Fruit fly (Drosophila melanogaster): ENCODE data around the gene trbd.
"Not testable (repeated sequence)": the region's sequence is repeated elsewhere in the genome, so short reads cannot be mapped to it uniquely, and the experiment has no call there.

Gene trbd

dm6 chr3R:9701148-9701703 is 9.6 kb downstream of the trbd start:
- TF ChIP-seq h (optimal IDR thresholded peaks at IDR 0.05) (no peak), ttk (optimal IDR thresholded peaks at IDR 0.05) (no peak), Sin3A (optimal IDR thresholded peaks at IDR 0.05) (no peak), psq (optimal IDR thresholded peaks at IDR 0.05) (no peak), Myc (optimal IDR thresholded peaks at IDR 0.05) (no peak), insv (optimal IDR thresholded peaks at IDR 0.05) (no peak)

- TF ChIP-seq Sin3A (optimal IDR thresholded peaks at IDR 0.05): no peak
- no peak for TF ChIP-seq psq (optimal IDR thresholded peaks at IDR 0.05)
These were observed 10.3 kb downstream of the trbd start for dm6 chr3R:9700513-9700912.

- no peak for TF ChIP-seq ttk (optimal IDR thresholded peaks at IDR 0.05)
- TF ChIP-seq insv (optimal IDR thresholded peaks at IDR 0.05): no peak
- TF ChIP-seq Sin3A (optimal IDR thresholded peaks at IDR 0.05): no peak
These were observed 15.8 kb downstream of the trbd start for dm6 chr3R:9694999-9695398.

dm6 chr3R:9692675-9693129 is 18.1 kb downstream of the trbd start, which contains the start of the genes Unc-115b, p24-2 and CG32939:
Gene Unc-115b, minus strand, starts transcription at chr3R:9692775.
Gene p24-2, minus strand, starts transcription at chr3R:9692794.
Gene CG32939, plus strand, starts transcription at chr3R:9693079.
- not testable (repeated sequence) for TF ChIP-seq insv, psq, h (optimal IDR thresholded peaks at IDR 0.05)

- TF ChIP-seq h, insv, Sin3A (optimal IDR thresholded peaks at IDR 0.05): not testable (repeated sequence)
These were observed 25.5 kb downstream of the trbd start, which contains the start of the genes eca and CG18542 for dm6 chr3R:9685376-9685775. Gene eca, minus strand, starts transcription at chr3R:9685476. Gene CG18542, plus strand, starts transcription at chr3R:9685760.

- TF ChIP-seq ttk (optimal IDR thresholded peaks at IDR 0.05): no peak
- no peak for TF ChIP-seq insv (optimal IDR thresholded peaks at IDR 0.05)
- no peak for TF ChIP-seq psq (optimal IDR thresholded peaks at IDR 0.05)
- TF ChIP-seq h (optimal IDR thresholded peaks at IDR 0.05): no peak
- TF ChIP-seq Myc (optimal IDR thresholded peaks at IDR 0.05): no peak
- TF ChIP-seq Sin3A (optimal IDR thresholded peaks at IDR 0.05): no peak
These were observed 26.7 kb downstream of the trbd start, which contains the start of gene CG9444 for dm6 chr3R:9684125-9684524. Gene CG9444, minus strand, starts transcription at chr3R:9684264.

dm6 chr3R:9683064-9683682 is 27.7 kb downstream of the trbd start:
- TF ChIP-seq Myc (optimal IDR thresholded peaks at IDR 0.05): no peak
- TF ChIP-seq Sin3A (optimal IDR thresholded peaks at IDR 0.05): no peak
- no peak for TF ChIP-seq ttk (optimal IDR thresholded peaks at IDR 0.05)

- no peak for TF ChIP-seq h (optimal IDR thresholded peaks at IDR 0.05)
- TF ChIP-seq Myc (optimal IDR thresholded peaks at IDR 0.05): no peak
- TF ChIP-seq Sin3A (optimal IDR thresholded peaks at IDR 0.05): no peak
- no peak for TF ChIP-seq insv (optimal IDR thresholded peaks at IDR 0.05)
- TF ChIP-seq ttk (optimal IDR thresholded peaks at IDR 0.05): no peak
- TF ChIP-seq psq (optimal IDR thresholded peaks at IDR 0.05): no peak
These were observed 31.1 kb downstream of the trbd start, which contains the start of gene nmdyn-D7 for dm6 chr3R:9679746-9680145. Gene nmdyn-D7, plus strand, starts transcription at chr3R:9679939.

dm6 chr3R:9677734-9678341 is 33.0 kb downstream of the trbd start, which contains the start of gene p23:
Gene p23, plus strand, starts transcription at chr3R:9677927.
- TF ChIP-seq psq (optimal IDR thresholded peaks at IDR 0.05) (no peak), Sin3A (optimal IDR thresholded peaks at IDR 0.05) (no peak), Myc (optimal IDR thresholded peaks at IDR 0.05) (no peak), h (optimal IDR thresholded peaks at IDR 0.05) (no peak), insv (optimal IDR thresholded peaks at IDR 0.05) (no peak)

dm6 chr3R:9674968-9675573 is 35.8 kb downstream of the trbd start, which contains the start of gene Nepl12:
Gene Nepl12, plus strand, starts transcription at chr3R:9675523.
- TF ChIP-seq Sin3A (optimal IDR thresholded peaks at IDR 0.05): no peak
- no peak for TF ChIP-seq Myc (optimal IDR thresholded peaks at IDR 0.05)
- no peak for TF ChIP-seq insv (optimal IDR thresholded peaks at IDR 0.05)
- TF ChIP-seq ttk (optimal IDR thresholded peaks at IDR 0.05): no peak
- no peak for TF ChIP-seq psq (optimal IDR thresholded peaks at IDR 0.05)
- no peak for TF ChIP-seq h (optimal IDR thresholded peaks at IDR 0.05)

- TF ChIP-seq ttk (optimal IDR thresholded peaks at IDR 0.05) (no peak), psq (optimal IDR thresholded peaks at IDR 0.05) (no peak), h (optimal IDR thresholded peaks at IDR 0.05) (no peak), Sin3A (optimal IDR thresholded peaks at IDR 0.05) (no peak), Myc (optimal IDR thresholded peaks at IDR 0.05) (no peak), insv (optimal IDR thresholded peaks at IDR 0.05) (no peak)
These were observed 36.6 kb downstream of the trbd start, which contains the start of gene Dhc1 for dm6 chr3R:9674196-9674693. Gene Dhc1, minus strand, starts transcription at chr3R:9674643.

dm6 chr3R:9673207-9673606 is 37.6 kb downstream of the trbd start:
- TF ChIP-seq psq (optimal IDR thresholded peaks at IDR 0.05) (no peak), h (optimal IDR thresholded peaks at IDR 0.05) (no peak), insv (optimal IDR thresholded peaks at IDR 0.05) (no peak), ttk (optimal IDR thresholded peaks at IDR 0.05) (no peak)
